Fruit fly (Drosophila melanogaster): ENCODE results near the gene CG15894.

dm6 chrX:6260900-6261299 is 48.1 kb upstream of the CG15894 start, which contains the start of gene Josd:
- TF ChIP-seq psq (optimal IDR thresholded peaks at IDR 0.05) (no peak), CG8478 (optimal IDR thresholded peaks at IDR 0.05) (no peak)
